Worm (Caenorhabditis elegans): Measurements from ENCODE around the gene alh-10.

Gene alh-10

ce11 chrX:7125178-7125577 is 18.3 kb downstream of the alh-10 start:
- TF ChIP-seq pqm-1 (tag; optimal IDR thresholded peaks at IDR 0.05) (peak; percentile 47), nhr-28 (tag; optimal IDR thresholded peaks at IDR 0.05) (peak; percentile 20), daf-16 (GFP tag; optimal IDR thresholded peaks at IDR 0.05) (no peak), daf-16 (tag; optimal IDR thresholded peaks at IDR 0.05) (peak; percentile 80), lim-7 (GFP tag; IDR thresholded peaks at IDR 0.05) (no peak), aha-1 (tag) (peak; percentile 7)

- TF ChIP-seq nhr-28 (tag; optimal IDR thresholded peaks at IDR 0.05), result peak; percentile 17
- no peak for TF ChIP-seq madf-5 (GFP tag; IDR thresholded peaks at IDR 0.05)
- no peak for TF ChIP-seq T26A8.4 (GFP tag; IDR thresholded peaks at IDR 0.05)
- TF ChIP-seq daf-16 (GFP tag; optimal IDR thresholded peaks at IDR 0.05), result no peak
- TF ChIP-seq daf-16 (tag; optimal IDR thresholded peaks at IDR 0.05), result peak; percentile 69
- TF ChIP-seq dmd-9 (GFP tag; IDR thresholded peaks at IDR 0.05), result no peak
- peak; percentile 50 for TF ChIP-seq pqm-1 (tag; optimal IDR thresholded peaks at IDR 0.05)
- peak in 1 of 2 experiments; percentile 48 for TF ChIP-seq unc-62 (GFP tag; optimal IDR thresholded peaks at IDR 0.05 in 1 of 2)
- no peak for TF ChIP-seq unc-62 (tag; optimal IDR thresholded peaks at IDR 0.05)
These were observed 19.4 kb downstream of the alh-10 start for ce11 chrX:7124044-7124443.

- TF ChIP-seq unc-62 (GFP tag; optimal IDR thresholded peaks at IDR 0.05 in 1 of 2) (peak in 1 of 2 experiments; percentile 91), unc-62 (tag; optimal IDR thresholded peaks at IDR 0.05) (no peak), set-16 (GFP tag; IDR thresholded peaks at IDR 0.05) (no peak)
These were observed 20.8 kb downstream of the alh-10 start for ce11 chrX:7122655-7123054.

ce11 chrX:7116896-7117295 is 26.5 kb downstream of the alh-10 start, which contains the start of gene hen-1:
Gene hen-1, minus strand, starts transcription at chrX:7116996.
- TF ChIP-seq unc-62 (GFP tag; optimal IDR thresholded peaks at IDR 0.05 in 1 of 2) (peak in 1 of 2 experiments; percentile 23), unc-62 (tag; optimal IDR thresholded peaks at IDR 0.05) (no peak), Y75B8A.6 (GFP tag; IDR thresholded peaks at IDR 0.05) (no peak), sdz-12 (GFP tag; optimal IDR thresholded peaks at IDR 0.05) (no peak), nhr-11 (tag; optimal IDR thresholded peaks at IDR 0.05) (no peak), dmd-8 (GFP tag; IDR thresholded peaks at IDR 0.05) (no peak), F10B5.3 (tag; optimal IDR thresholded peaks at IDR 0.05) (no peak), ZK546.5 (tag; optimal IDR thresholded peaks at IDR 0.05) (no peak)

ce11 chrX:7112589-7112988 is 30.9 kb downstream of the alh-10 start, which contains the start of gene C36B7.1:
Gene C36B7.1, plus strand, starts transcription at chrX:7112889.
- no peak for TF ChIP-seq R02D3.7 (tag; optimal IDR thresholded peaks at IDR 0.05)
- no peak for TF ChIP-seq snpc-4 (tag; optimal IDR thresholded peaks at IDR 0.05)
- TF ChIP-seq lir-3 (tag; optimal IDR thresholded peaks at IDR 0.05), result no peak
- no peak for TF ChIP-seq zag-1 (tag; optimal IDR thresholded peaks at IDR 0.05)
- no peak for TF ChIP-seq fkh-10 (GFP tag; optimal IDR thresholded peaks at IDR 0.05)
- no peak for TF ChIP-seq zip-2 (tag; optimal IDR thresholded peaks at IDR 0.05)
- no peak for TF ChIP-seq mxl-2 (GFP tag; conservative IDR thresholded peaks at IDR 0.05)
- no peak for TF ChIP-seq nhr-42 (GFP tag; IDR thresholded peaks at IDR 0.05)
- TF ChIP-seq hmg-1.1 (GFP tag; IDR thresholded peaks at IDR 0.05), result no peak

DNA sequence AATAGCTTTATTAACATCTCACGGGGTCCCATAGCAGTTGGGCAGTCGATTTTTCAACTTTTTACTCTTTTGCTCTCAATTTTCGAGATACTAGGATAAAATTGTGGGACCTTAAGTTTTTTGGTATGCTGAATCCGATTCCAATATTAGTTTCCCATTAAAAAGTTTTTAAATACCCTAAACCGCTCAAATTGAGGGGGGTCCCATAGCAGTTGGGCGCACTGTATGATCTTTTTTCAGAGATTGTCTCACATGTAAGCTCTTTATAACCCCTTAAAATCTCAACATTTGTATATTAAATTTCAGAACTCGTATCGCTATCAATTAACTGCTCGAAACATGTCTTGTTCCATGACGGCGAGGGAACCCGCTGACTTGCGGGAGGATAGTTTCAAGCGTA is 37.3 kb downstream of the alh-10 start, which contains the start of gene C36B7.2:
C36B7.2 (plus strand) TSS at position 301 of the 400 bp plus-strand sequence.
- TF ChIP-seq dmd-9 (GFP tag; IDR thresholded peaks at IDR 0.05), result no peak
- no peak for TF ChIP-seq mxl-2 (GFP tag; conservative IDR thresholded peaks at IDR 0.05)
- TF ChIP-seq fkh-10 (GFP tag; optimal IDR thresholded peaks at IDR 0.05), result no peak
- TF ChIP-seq nhr-102 (tag; optimal IDR thresholded peaks at IDR 0.05), result no peak
- TF ChIP-seq aha-1 (tag), result peak; percentile 22

DNA sequence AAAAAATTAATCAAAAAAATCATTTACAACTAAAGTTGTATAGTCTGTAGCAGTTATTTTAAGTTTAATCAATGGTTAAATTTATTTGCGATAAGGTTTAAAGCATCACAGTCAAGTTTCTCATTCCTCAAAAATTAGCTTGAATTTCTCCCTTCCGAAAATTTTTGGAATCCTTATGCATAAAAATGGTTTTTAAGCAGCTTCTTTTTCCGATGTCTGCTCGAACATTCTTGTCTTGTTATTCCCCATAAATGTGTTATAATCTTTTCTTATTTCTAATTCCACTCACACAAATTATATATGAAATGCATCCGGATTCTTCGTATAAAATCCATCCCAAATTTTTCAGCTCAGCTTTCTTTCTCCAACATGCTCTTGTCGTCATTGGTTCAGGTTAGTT is 42.0 kb downstream of the alh-10 start, which contains the start of gene C36B7.3:
C36B7.3 (plus strand) TSS at position 301 of the 400 bp plus-strand sequence.
- no peak for TF ChIP-seq Y5F2A.4 (GFP tag; optimal IDR thresholded peaks at IDR 0.05)
- no peak for TF ChIP-seq ceh-44 (GFP tag; IDR thresholded peaks at IDR 0.05)
- no peak for TF ChIP-seq ctbp-1 (GFP tag; IDR thresholded peaks at IDR 0.05)
- TF ChIP-seq nhr-25 (tag; optimal IDR thresholded peaks at IDR 0.05; ENCODE audit: borderline replicate concordance, insufficient read depth), result no peak
- TF ChIP-seq hmg-1.1 (GFP tag; IDR thresholded peaks at IDR 0.05), result no peak
